Fruit fly (Drosophila melanogaster) whole organism, prepupa: Measurements from ENCODE around the gene CG11670.

Experiments used
- CG11762 ChIP-seq: fragments of 200-800 bp; sonication (Bioruptor generic); optimal IDR thresholded peaks from 3 replicates; lab custom pipeline; 2016; ENCODE audit warnings: missing biosample characterization, missing genetic modification characterization; ENCODE audit not compliant: insufficient read depth
- CG8119 ChIP-seq: fragments of 200-800 bp; sonication (Bioruptor generic); IDR thresholded peaks from 3 replicates; pipeline ENCODE4 v1.3.6; 2022; ENCODE audit warnings: missing biosample characterization, missing genetic modification characterization

DNA sequence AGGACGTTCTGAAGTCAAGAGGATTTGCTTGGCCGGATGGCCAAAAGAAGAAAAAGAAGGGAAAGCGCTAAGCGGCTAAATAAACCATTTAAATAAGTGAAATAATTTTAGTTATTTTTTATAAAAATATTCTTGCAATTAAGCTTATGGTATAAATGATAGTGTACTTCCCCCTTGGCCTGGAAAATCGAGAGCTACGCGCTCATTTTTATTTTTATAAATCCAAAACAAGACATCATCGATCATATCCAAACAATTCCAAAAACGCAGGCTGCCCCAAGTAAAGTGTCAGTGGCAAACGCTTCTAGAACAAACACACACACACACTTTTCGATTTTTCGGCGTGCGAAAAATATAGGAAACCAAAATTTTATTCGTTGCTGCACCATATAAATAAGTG lies 2.6 kb downstream of the CG11670 start, which contains the start of gene Hsc70-2:
- TF ChIP-seq CG11762 (GFP tag; lab: Kevin White, UChicago): no peak
- no peak for TF ChIP-seq CG8119 (GFP tag; lab: Robert Waterston, UW)
